Fruit fly (Drosophila melanogaster): Measurements from ENCODE around the gene ND-20L.

The ND-20L gene

dm6 chr3R:29489209-29489608 is 26.3 kb upstream of the ND-20L start, which contains the start of the genes CG2321 and CG2006 (continued):
- TF ChIP-seq Adf1 (GFP tag; IDR thresholded peaks at IDR 0.05) (peak; percentile 31; the same call in 1 of the 2 replicates), tx (GFP tag; optimal IDR thresholded peaks at IDR 0.05) (peak; percentile 28), nom (GFP tag; optimal IDR thresholded peaks at IDR 0.05) (peak; percentile 14), CG7372 (GFP tag; IDR thresholded peaks at IDR 0.05) (peak; percentile 38; the same call in 1 of the 2 replicates), ase (GFP tag; IDR thresholded peaks at IDR 0.05) (0 out of 3 replicates have a peak, but pooled peaks have one; percentile 37), tup (GFP tag; optimal IDR thresholded peaks at IDR 0.05) (no peak), pfk (GFP tag; optimal IDR thresholded peaks at IDR 0.05) (no peak), H15 (GFP tag; IDR thresholded peaks at IDR 0.05) (peak; percentile 66; the same call in 2 of the 3 replicates), CG4404 (GFP tag; IDR thresholded peaks at IDR 0.05) (no peak), chn (GFP tag; optimal IDR thresholded peaks at IDR 0.05) (peak; percentile 55), gce (GFP tag; IDR thresholded peaks at IDR 0.05) (no peak), Ravus (GFP tag; IDR thresholded peaks at IDR 0.05) (no peak), pnt (GFP tag; optimal IDR thresholded peaks at IDR 0.05) (peak; percentile 11), CG1529 (GFP tag; optimal IDR thresholded peaks at IDR 0.05) (no peak), CG31388 (GFP tag; optimal IDR thresholded peaks at IDR 0.05) (no peak), usp (GFP tag; optimal IDR thresholded peaks at IDR 0.05) (no peak), abd-A (tag; optimal IDR thresholded peaks at IDR 0.05) (no peak), inv (GFP tag; IDR thresholded peaks at IDR 0.05; ENCODE audit: partially characterized antibody) (peak; percentile 45), CG11085 (GFP tag; IDR thresholded peaks at IDR 0.05) (peak; percentile 33), slbo (GFP tag; IDR thresholded peaks at IDR 0.05) (peak; percentile 79), CG4282 (GFP tag; optimal IDR thresholded peaks at IDR 0.05) (peak; percentile 6), gfzf (GFP tag; optimal IDR thresholded peaks at IDR 0.05) (peak; percentile 73), MESR4 (GFP tag; optimal IDR thresholded peaks at IDR 0.05) (peak; percentile 48), bcd (GFP tag; optimal IDR thresholded peaks at IDR 0.05) (peak; percentile 42), Vsx1 (GFP tag; optimal IDR thresholded peaks at IDR 0.05) (peak; percentile 76), CG12659 (GFP tag; optimal IDR thresholded peaks at IDR 0.05) (peak; percentile 80), CG17385 (GFP tag; optimal IDR thresholded peaks at IDR 0.05) (peak; percentile 10), CG13775 (GFP tag; optimal IDR thresholded peaks at IDR 0.05) (peak; percentile 47), Hr78 (GFP tag; optimal IDR thresholded peaks at IDR 0.05) (no peak), corto (GFP tag; optimal IDR thresholded peaks at IDR 0.05) (no peak), CG11398 (GFP tag; optimal IDR thresholded peaks at IDR 0.05) (no peak), CG6175 (GFP tag; IDR thresholded peaks at IDR 0.05) (peak; percentile 13; the same call in 1 of the 3 replicates), D19B (GFP tag; optimal IDR thresholded peaks at IDR 0.05) (no peak), CG4707 (GFP tag; optimal IDR thresholded peaks at IDR 0.05) (no peak), CG32767 (GFP tag; IDR thresholded peaks at IDR 0.05) (no peak), luna (GFP tag; optimal IDR thresholded peaks at IDR 0.05) (no peak), her (GFP tag; optimal IDR thresholded peaks at IDR 0.05) (no peak), Elba2 (GFP tag; optimal IDR thresholded peaks at IDR 0.05) (no peak), Poxn (GFP tag; IDR thresholded peaks at IDR 0.05) (no peak), dysf (GFP tag; IDR thresholded peaks at IDR 0.05) (peak; percentile 73), CG10979 (tag; optimal IDR thresholded peaks at IDR 0.05) (peak; percentile 53), CG9437 (GFP tag; optimal IDR thresholded peaks at IDR 0.05) (no peak), CrebB (tag; optimal IDR thresholded peaks at IDR 0.05) (no peak), CG34376 (GFP tag; optimal IDR thresholded peaks at IDR 0.05) (peak; percentile 31), CG32772 (GFP tag; IDR thresholded peaks at IDR 0.05) (peak; percentile 58), CG18476 (GFP tag; optimal IDR thresholded peaks at IDR 0.05) (peak; percentile 7), CG9932 (GFP tag; IDR thresholded peaks at IDR 0.05) (peak; percentile 79), Hand (GFP tag; optimal IDR thresholded peaks at IDR 0.05) (no peak), Antp (GFP tag; optimal IDR thresholded peaks at IDR 0.05) (peak; percentile 46), MBD-R2 (GFP tag; IDR thresholded peaks at IDR 0.05) (peak; percentile 99), CG1832 (GFP tag; optimal IDR thresholded peaks at IDR 0.05) (no peak)
